Fruit fly (Drosophila melanogaster): ENCODE data around the gene CG14662.

The CG14662 gene

DNA sequence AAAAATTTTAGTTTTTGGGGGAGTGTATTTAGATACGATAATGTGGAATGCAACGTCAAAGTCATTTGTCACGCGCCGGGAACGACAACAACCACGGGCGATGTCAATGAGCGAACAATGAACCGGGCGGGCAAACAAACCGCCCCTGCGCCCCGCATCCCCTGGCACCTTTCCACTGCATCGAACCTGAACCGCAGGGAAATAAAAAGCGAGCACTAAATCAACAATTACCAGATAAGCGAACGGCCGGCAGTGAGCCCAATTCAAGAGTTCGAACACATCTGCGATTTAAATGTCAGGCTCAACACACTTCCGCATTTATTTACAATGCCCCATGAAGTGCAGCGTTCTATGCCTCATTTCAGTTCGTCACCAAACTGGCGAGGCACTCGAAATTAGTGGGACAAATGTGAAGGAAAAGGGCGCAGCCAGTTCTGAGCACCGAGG is 12.5 kb upstream of the CG14662 start (continued):
- TF ChIP-seq corto (GFP tag; optimal IDR thresholded peaks at IDR 0.05) (no peak), Ada2b (GFP tag; IDR thresholded peaks at IDR 0.05) (no peak), CG18599 (GFP tag; optimal IDR thresholded peaks at IDR 0.05) (no peak), Xbp1 (GFP tag; optimal IDR thresholded peaks at IDR 0.05) (no peak), CG17568 (GFP tag; optimal IDR thresholded peaks at IDR 0.05) (no peak), HLHmδ (GFP tag; optimal IDR thresholded peaks at IDR 0.05) (peak; percentile 93), aop (GFP tag; IDR thresholded peaks at IDR 0.05) (0 out of 2 replicates have a peak, but pooled peaks have one; percentile 47), chinmo (GFP tag; IDR thresholded peaks at IDR 0.05; ENCODE audit: partially characterized antibody) (0 out of 4 replicates have a peak, but pooled peaks have one; percentile 41), fd64A (GFP tag; optimal IDR thresholded peaks at IDR 0.05) (peak; percentile 25), Dek (tag; optimal IDR thresholded peaks at IDR 0.05) (no peak), crol (GFP tag; IDR thresholded peaks at IDR 0.05) (peak; percentile 97), Dbx (GFP tag; IDR thresholded peaks at IDR 0.05) (no peak), Abd-B (GFP tag; optimal IDR thresholded peaks at IDR 0.05) (no peak), ac (GFP tag; optimal IDR thresholded peaks at IDR 0.05) (peak; percentile 26), schlank (tag; optimal IDR thresholded peaks at IDR 0.05) (no peak), E2f2 (GFP tag; IDR thresholded peaks at IDR 0.05) (no peak), pan (optimal IDR thresholded peaks at IDR 0.05) (no peak), pan (GFP tag; optimal IDR thresholded peaks at IDR 0.05 in 1 of 2, IDR thresholded peaks at IDR 0.05 in 1 of 2) (no peak), CG7745 (tag; optimal IDR thresholded peaks at IDR 0.05) (peak; percentile 44), CG33557 (GFP tag; optimal IDR thresholded peaks at IDR 0.05) (peak; percentile 33), chm (GFP tag; IDR thresholded peaks at IDR 0.05) (peak; percentile 80), prd (optimal IDR thresholded peaks at IDR 0.05) (no peak), prd (GFP tag; IDR thresholded peaks at IDR 0.05) (peak; percentile 40; the same call in 1 of the 3 replicates), lov (optimal IDR thresholded peaks at IDR 0.05) (no peak), lov (GFP tag; IDR thresholded peaks at IDR 0.05) (0 out of 3 replicates have a peak, but pooled peaks have one; percentile 69), zfh1 (GFP tag; IDR thresholded peaks at IDR 0.05) (no peak), br (optimal IDR thresholded peaks at IDR 0.05) (no peak), chn (GFP tag; optimal IDR thresholded peaks at IDR 0.05) (no peak), hkb (optimal IDR thresholded peaks at IDR 0.05) (no peak), hkb (GFP tag; IDR thresholded peaks at IDR 0.05) (0 out of 2 replicates have a peak, but pooled peaks have one; percentile 12), luna (GFP tag; optimal IDR thresholded peaks at IDR 0.05) (no peak), CG6689 (GFP tag; IDR thresholded peaks at IDR 0.05) (no peak; the same call in 1 of the 2 replicates), sna (GFP tag; IDR thresholded peaks at IDR 0.05; ENCODE audit: partially characterized antibody) (no peak), CG4404 (GFP tag; IDR thresholded peaks at IDR 0.05) (no peak), bab2 (GFP tag; optimal IDR thresholded peaks at IDR 0.05) (no peak), H15 (GFP tag; IDR thresholded peaks at IDR 0.05) (0 out of 3 replicates have a peak, but pooled peaks have one; percentile 7), CG10267 (tag; optimal IDR thresholded peaks at IDR 0.05) (no peak), Hr78 (GFP tag; optimal IDR thresholded peaks at IDR 0.05) (peak in 1 of 2 experiments; percentile 88), CG9817 (tag; optimal IDR thresholded peaks at IDR 0.05) (no peak), CG10543 (GFP tag; optimal IDR thresholded peaks at IDR 0.05) (peak; percentile 63), Drgx (GFP tag; IDR thresholded peaks at IDR 0.05) (0 out of 2 replicates have a peak, but pooled peaks have one; percentile 21), Xrp1 (GFP tag; IDR thresholded peaks at IDR 0.05) (peak; percentile 32), CG3838 (GFP tag; optimal IDR thresholded peaks at IDR 0.05) (peak; percentile 13), Sox102F (GFP tag; optimal IDR thresholded peaks at IDR 0.05) (peak; percentile 4), CG2889 (GFP tag; IDR thresholded peaks at IDR 0.05) (no peak), HmgZ (tag; optimal IDR thresholded peaks at IDR 0.05) (peak; percentile 6), sd (tag; optimal IDR thresholded peaks at IDR 0.05) (peak; percentile 60), CG15601 (tag; optimal IDR thresholded peaks at IDR 0.05) (no peak), tx (GFP tag; optimal IDR thresholded peaks at IDR 0.05) (no peak), Fer1 (GFP tag; optimal IDR thresholded peaks at IDR 0.05) (no peak), otp (GFP tag; IDR thresholded peaks at IDR 0.05) (peak; percentile 49; the same call in 1 of the 3 replicates), sens (GFP tag) (peak; percentile 79)
